Worm (Caenorhabditis elegans) whole organism, mixed stage, embryonic: ENCODE results near the gene dhs-20.

Source experiments
- ces-1 ChIP-seq: fragments of 150-350 bp; optimal IDR thresholded peaks from 2 replicates; lab custom pipeline; 2014; ENCODE audit warnings: missing biosample characterization, missing genetic modification reagents, missing genetic modification characterization
- lin-13 ChIP-seq: fragments of 150-350 bp; optimal IDR thresholded peaks from 2 replicates; lab custom pipeline; 2014; ENCODE audit warnings: missing biosample characterization, missing genetic modification characterization
- nhr-76 ChIP-seq: sonication (generic microtip); optimal IDR thresholded peaks from 2 replicates; lab custom pipeline; 2017; ENCODE audit warnings: missing biosample characterization, missing genetic modification characterization
- pha-4 ChIP-seq: fragments of 150-350 bp; optimal IDR thresholded peaks from 2 replicates; lab custom pipeline; 2018; ENCODE audit warnings: missing biosample characterization, missing genetic modification reagents, missing genetic modification characterization
- zip-8 ChIP-seq: fragments of 150-350 bp; optimal IDR thresholded peaks from 2 replicates; lab custom pipeline; 2014; ENCODE audit warnings: missing biosample characterization, missing genetic modification characterization
- ztf-11 ChIP-seq: fragments of 150-350 bp; optimal IDR thresholded peaks from 2 replicates; lab custom pipeline; 2014; ENCODE audit warnings: missing biosample characterization, missing genetic modification characterization

DNA sequence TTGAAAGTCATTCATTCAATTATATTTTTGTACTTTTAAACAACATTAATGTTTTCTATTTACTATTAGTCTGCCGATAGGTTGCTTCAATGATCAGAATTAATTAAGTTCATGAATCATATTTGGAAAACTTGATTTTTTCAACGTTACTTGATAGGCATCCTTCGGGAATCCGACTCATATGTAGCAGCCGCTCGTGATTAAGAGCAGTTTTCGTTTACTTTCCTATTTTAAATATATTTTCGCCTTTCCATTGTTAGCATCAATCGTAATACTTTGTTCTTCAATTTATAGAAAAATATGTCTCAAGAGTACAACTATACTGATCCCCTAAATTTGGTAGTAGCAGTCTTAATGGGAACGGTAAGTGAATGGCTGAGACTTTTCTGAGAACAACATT is 23.5 kb downstream of the dhs-20 start, which contains the start of gene srx-90:
- TF ChIP-seq lin-13 (tag; lab: Kevin White, UChicago), result no peak
- TF ChIP-seq pha-4 (tag; lab: Kevin White, UChicago), result no peak
- no peak for TF ChIP-seq nhr-76 (tag; lab: Kevin White, UChicago)
- TF ChIP-seq zip-8, result no peak
- no peak for TF ChIP-seq ces-1 (GFP tag; lab: Kevin White, UChicago)
- no peak for TF ChIP-seq ztf-11 (tag; lab: Kevin White, UChicago)
